Fruit fly (Drosophila melanogaster) whole organism, embryonic: ENCODE results near the gene CG2147.
A peak's percentile ranks its signal among the peaks of the same experiment; 100 is the strongest.

Source experiments
- Abd-B ChIP-seq: fragments of 200-800 bp; sonication (Bioruptor generic); optimal IDR thresholded peaks from 2 replicates; lab custom pipeline; 2018; ENCODE audit warnings: missing biosample characterization, mild to moderate bottlenecking, missing genetic modification characterization, moderate library complexity
- Bdp1 ChIP-seq: fragments of 200-800 bp; sonication (Bioruptor generic); optimal IDR thresholded peaks from 3 replicates; lab custom pipeline; 2016; ENCODE audit warnings: missing biosample characterization, missing genetic modification characterization
- CG10274 ChIP-seq: fragments of 200-800 bp; sonication (Bioruptor generic); optimal IDR thresholded peaks from 3 replicates; lab custom pipeline; 2017; ENCODE audit warnings: missing biosample characterization, mild to moderate bottlenecking, missing genetic modification characterization
- CG12299 ChIP-seq: fragments of 200-800 bp; sonication (Bioruptor generic); optimal IDR thresholded peaks from 2 replicates; lab custom pipeline; 2018; ENCODE audit warnings: missing biosample characterization, mild to moderate bottlenecking, missing genetic modification characterization
- CG12659 ChIP-seq: fragments of 200-800 bp; sonication (Bioruptor generic); optimal IDR thresholded peaks from 3 replicates; lab custom pipeline; 2017; ENCODE audit warnings: mild to moderate bottlenecking, missing biosample characterization, missing genetic modification reagents, missing genetic modification characterization
- CG15269 ChIP-seq: fragments of 200-800 bp; sonication (Bioruptor generic); optimal IDR thresholded peaks from 2 replicates; lab custom pipeline; 2018; ENCODE audit warnings: missing biosample characterization, mild to moderate bottlenecking, missing genetic modification characterization, moderate library complexity
- CG1529 ChIP-seq: fragments of 200-800 bp; sonication (Bioruptor generic); optimal IDR thresholded peaks from 3 replicates; lab custom pipeline; 2018; ENCODE audit warnings: missing biosample characterization, missing genetic modification characterization
- CG16863 ChIP-seq: fragments of 200-800 bp; sonication (Bioruptor generic); optimal IDR thresholded peaks from 3 replicates; lab custom pipeline; 2016; ENCODE audit warnings: missing biosample characterization, missing genetic modification characterization
- CG17359 ChIP-seq: fragments of 200-800 bp; sonication (Bioruptor generic); optimal IDR thresholded peaks from 3 replicates; lab custom pipeline; 2018; ENCODE audit warnings: missing biosample characterization, mild to moderate bottlenecking, missing genetic modification characterization, moderate library complexity
- CG2712 ChIP-seq: fragments of 200-800 bp; optimal IDR thresholded peaks from 3 replicates; lab custom pipeline; 2019; ENCODE audit warnings: missing biosample characterization, mild to moderate bottlenecking, missing genetic modification characterization, moderate library complexity
- CG3726 ChIP-seq: fragments of 200-800 bp; sonication (Bioruptor generic); IDR thresholded peaks from 3 replicates; pipeline ENCODE4, ENCODE4 v1.3.6; 2022; ENCODE audit warnings: missing biosample characterization, missing genetic modification characterization
- CG3838 ChIP-seq: fragments of 200-800 bp; sonication (Bioruptor generic); optimal IDR thresholded peaks from 3 replicates; lab custom pipeline; 2016; ENCODE audit warnings: missing biosample characterization, missing genetic modification characterization
- CG4404 ChIP-seq: fragments of 200-800 bp; sonication (Bioruptor generic); IDR thresholded peaks from 2 replicates; pipeline ENCODE4 v1.3.6; 2022; ENCODE audit warnings: missing biosample characterization, missing genetic modification characterization
- CG6689 ChIP-seq: fragments of 200-800 bp; sonication (Bioruptor generic); IDR thresholded peaks from 2 replicates; pipeline ENCODE4 v1.3.6; 2022; ENCODE audit warnings: missing biosample characterization, missing genetic modification characterization
- CG7556 ChIP-seq: fragments of 200-800 bp; sonication (Bioruptor generic); optimal IDR thresholded peaks from 2 replicates; lab custom pipeline; 2017; ENCODE audit warnings: missing biosample characterization, mild to moderate bottlenecking, missing genetic modification characterization
- CG7928 ChIP-seq: fragments of 200-800 bp; sonication (Bioruptor generic); optimal IDR thresholded peaks from 2 replicates; lab custom pipeline; 2017; ENCODE audit warnings: missing biosample characterization, mild to moderate bottlenecking, missing genetic modification characterization
- CG7963 ChIP-seq: fragments of 200-800 bp; sonication (Bioruptor generic); IDR thresholded peaks from 3 replicates; pipeline ENCODE4 v1.3.6; 2022; ENCODE audit warnings: missing biosample characterization, missing genetic modification characterization; ENCODE audit not compliant: partially characterized antibody
- CG9817 ChIP-seq: fragments of 200-800 bp; sonication (Bioruptor generic); optimal IDR thresholded peaks from 2 replicates; lab custom pipeline; 2018; ENCODE audit warnings: missing biosample characterization, mild to moderate bottlenecking, missing genetic modification characterization, moderate library complexity
- CTCF ChIP-seq: fragments of 200-800 bp; sonication (Bioruptor generic); optimal IDR thresholded peaks from 2 replicates; lab custom pipeline; 2017; ENCODE audit warnings: missing biosample characterization, mild to moderate bottlenecking, missing genetic modification characterization, moderate library complexity
- CoRest ChIP-seq: fragments of 200-800 bp; sonication (Bioruptor generic); optimal IDR thresholded peaks from 3 replicates; lab custom pipeline; 2018; ENCODE audit warnings: missing biosample characterization, mild to moderate bottlenecking, missing genetic modification characterization, moderate library complexity
- E2f2 ChIP-seq: fragments of 200-800 bp; sonication (Bioruptor generic); IDR thresholded peaks from 2 replicates; pipeline ENCODE4 v1.3.6; 2022; ENCODE audit warnings: missing biosample characterization, missing genetic modification characterization
- HmgZ ChIP-seq: fragments of 200-800 bp; sonication (Bioruptor generic); optimal IDR thresholded peaks from 2 replicates; lab custom pipeline; 2018; ENCODE audit warnings: missing biosample characterization, mild to moderate bottlenecking, missing genetic modification characterization
- Lim3 ChIP-seq: fragments of 200-800 bp; sonication (Bioruptor generic); IDR thresholded peaks from 2 replicates; pipeline ENCODE4 v1.3.6; 2022; ENCODE audit warnings: missing biosample characterization, missing genetic modification characterization
- MBD-R2 ChIP-seq: fragments of 200-800 bp; sonication (Bioruptor generic); IDR thresholded peaks from 2 replicates; pipeline ENCODE4 v1.3.6; 2022; ENCODE audit warnings: missing biosample characterization, missing genetic modification characterization
- Med ChIP-seq: fragments of 200-800 bp; sonication (Bioruptor generic); peaks from one replicate; lab custom pipeline; 2016; ENCODE audit warnings: missing biosample characterization, missing genetic modification characterization, mild to moderate bottlenecking, inconsistent platforms, moderate library complexity
- Mes4 ChIP-seq: fragments of 200-800 bp; sonication (Bioruptor generic); optimal IDR thresholded peaks from 2 replicates; lab custom pipeline; 2016; ENCODE audit warnings: missing biosample characterization, missing genetic modification characterization
- Oaz ChIP-seq: fragments of 200-800 bp; sonication (Bioruptor generic); IDR thresholded peaks from 2 replicates; pipeline ENCODE4 v1.3.6; 2022; ENCODE audit warnings: missing biosample characterization, missing genetic modification characterization
- Rx ChIP-seq: fragments of 200-800 bp; sonication (Bioruptor generic); IDR thresholded peaks from 2 replicates; pipeline ENCODE4 v1.3.6; 2022; ENCODE audit warnings: missing biosample characterization, missing genetic modification characterization
- Sry-β ChIP-seq: fragments of 200-800 bp; sonication (Bioruptor generic); optimal IDR thresholded peaks from 2 replicates; lab custom pipeline; 2018; ENCODE audit warnings: missing biosample characterization, mild to moderate bottlenecking, missing genetic modification characterization, moderate library complexity
- YL-1 ChIP-seq: fragments of 200-800 bp; sonication (Bioruptor generic); optimal IDR thresholded peaks from 3 replicates; lab custom pipeline; 2017; ENCODE audit warnings: missing biosample characterization, mild to moderate bottlenecking, missing genetic modification characterization
- az2 ChIP-seq: fragments of 200-800 bp; sonication (Bioruptor generic); optimal IDR thresholded peaks from 3 replicates; lab custom pipeline; 2016; ENCODE audit warnings: missing biosample characterization, missing genetic modification characterization
- bab2 ChIP-seq: fragments of 200-800 bp; sonication (Bioruptor generic); optimal IDR thresholded peaks from 2 replicates; lab custom pipeline; 2016; ENCODE audit warnings: missing biosample characterization, missing genetic modification characterization
- bcd ChIP-seq: fragments of 200-800 bp; sonication (Bioruptor generic); optimal IDR thresholded peaks from 2 replicates; lab custom pipeline; 2017; ENCODE audit warnings: missing biosample characterization, mild to moderate bottlenecking, missing genetic modification characterization
- bigmax ChIP-seq: fragments of 200-800 bp; sonication (Bioruptor generic); optimal IDR thresholded peaks from 2 replicates; lab custom pipeline; 2018; ENCODE audit warnings: missing biosample characterization, mild to moderate bottlenecking, missing genetic modification characterization
- btn ChIP-seq: fragments of 200-800 bp; sonication (Bioruptor generic); optimal IDR thresholded peaks from 2 replicates; lab custom pipeline; 2016; ENCODE audit warnings: missing biosample characterization, missing genetic modification characterization
- croc ChIP-seq: fragments of 200-800 bp; sonication (Bioruptor generic); conservative IDR thresholded peaks from 3 replicates; pipeline ENCODE4 v1.3.6; 2022; ENCODE audit warnings: missing biosample characterization, missing genetic modification characterization
- dimm ChIP-seq: fragments of 200-800 bp; sonication (Bioruptor generic); IDR thresholded peaks from 2 replicates; pipeline ENCODE4 v1.3.6; 2022; ENCODE audit warnings: missing biosample characterization, missing genetic modification characterization
- gro ChIP-seq: fragments of 200-800 bp; sonication (Bioruptor generic); optimal IDR thresholded peaks from 2 replicates; lab custom pipeline; 2016; ENCODE audit warnings: missing biosample characterization, missing genetic modification characterization
- gsb ChIP-seq: fragments of 200-800 bp; sonication (Bioruptor generic); IDR thresholded peaks from 2 replicates; pipeline ENCODE4 v1.3.6; 2022; ENCODE audit warnings: missing biosample characterization, missing genetic modification characterization
- hkb ChIP-seq, 2 experiments: fragments of 200-800 bp in 1 of 2; fragments of >200 bp in 1 of 2; sonication (Bioruptor generic) in 1 of 2; IDR thresholded peaks in 1 of 2; optimal IDR thresholded peaks in 1 of 2; 2 replicates each; pipeline versions ENCODE4 v1.3.6 to Lab custom; 2017 to 2022; ENCODE audit warnings: missing biosample characterization in 1 of 2, missing genetic modification characterization in 1 of 2
- jumu ChIP-seq: fragments of 200-800 bp; sonication (Bioruptor generic); optimal IDR thresholded peaks from 3 replicates; lab custom pipeline; 2016; ENCODE audit warnings: missing biosample characterization, missing genetic modification characterization
- knrl ChIP-seq: fragments of 200-800 bp; sonication (Bioruptor generic); IDR thresholded peaks from 3 replicates; pipeline ENCODE4 v1.3.6; 2022; ENCODE audit warnings: missing biosample characterization, missing genetic modification characterization; ENCODE audit not compliant: partially characterized antibody
- oc ChIP-seq: fragments of 200-800 bp; sonication (Bioruptor generic); optimal IDR thresholded peaks from 2 replicates; lab custom pipeline; 2018; ENCODE audit warnings: missing biosample characterization, mild to moderate bottlenecking, missing genetic modification characterization, moderate library complexity
- org-1 ChIP-seq: fragments of 200-800 bp; sonication (Bioruptor generic); optimal IDR thresholded peaks from 2 replicates; lab custom pipeline; 2017; ENCODE audit warnings: missing biosample characterization, missing genetic modification characterization
- pfk ChIP-seq: fragments of 200-800 bp; sonication (Bioruptor generic); optimal IDR thresholded peaks from 2 replicates; lab custom pipeline; 2018; ENCODE audit warnings: missing biosample characterization, mild to moderate bottlenecking, missing genetic modification characterization, moderate library complexity
- schlank ChIP-seq: fragments of 200-800 bp; sonication (Bioruptor generic); optimal IDR thresholded peaks from 2 replicates; lab custom pipeline; 2018; ENCODE audit warnings: missing biosample characterization, mild to moderate bottlenecking, missing genetic modification characterization
- sens ChIP-seq: fragments of 200-800 bp; sonication (Bioruptor generic); peaks from one replicate; lab custom pipeline; 2016; ENCODE audit warnings: missing biosample characterization, missing genetic modification characterization
- sim ChIP-seq: fragments of 200-800 bp; sonication (Bioruptor generic); IDR thresholded peaks from 2 replicates; pipeline ENCODE4 v1.3.6; 2022; ENCODE audit warnings: missing biosample characterization, missing genetic modification characterization
- sob ChIP-seq: fragments of 200-800 bp; sonication (Bioruptor generic); IDR thresholded peaks from 2 replicates; pipeline ENCODE4 v1.3.6; 2022; ENCODE audit warnings: missing biosample characterization, missing genetic modification characterization
- tup ChIP-seq: fragments of 200-800 bp; sonication (Bioruptor generic); optimal IDR thresholded peaks from 2 replicates; lab custom pipeline; 2016; ENCODE audit warnings: missing biosample characterization, mild to moderate bottlenecking, missing genetic modification characterization, moderate library complexity
- wor ChIP-seq: fragments of 200-800 bp; sonication (Bioruptor generic); IDR thresholded peaks from 2 replicates; pipeline ENCODE4 v1.3.6; 2022; ENCODE audit warnings: missing biosample characterization, missing genetic modification characterization

CG2147 gene

DNA sequence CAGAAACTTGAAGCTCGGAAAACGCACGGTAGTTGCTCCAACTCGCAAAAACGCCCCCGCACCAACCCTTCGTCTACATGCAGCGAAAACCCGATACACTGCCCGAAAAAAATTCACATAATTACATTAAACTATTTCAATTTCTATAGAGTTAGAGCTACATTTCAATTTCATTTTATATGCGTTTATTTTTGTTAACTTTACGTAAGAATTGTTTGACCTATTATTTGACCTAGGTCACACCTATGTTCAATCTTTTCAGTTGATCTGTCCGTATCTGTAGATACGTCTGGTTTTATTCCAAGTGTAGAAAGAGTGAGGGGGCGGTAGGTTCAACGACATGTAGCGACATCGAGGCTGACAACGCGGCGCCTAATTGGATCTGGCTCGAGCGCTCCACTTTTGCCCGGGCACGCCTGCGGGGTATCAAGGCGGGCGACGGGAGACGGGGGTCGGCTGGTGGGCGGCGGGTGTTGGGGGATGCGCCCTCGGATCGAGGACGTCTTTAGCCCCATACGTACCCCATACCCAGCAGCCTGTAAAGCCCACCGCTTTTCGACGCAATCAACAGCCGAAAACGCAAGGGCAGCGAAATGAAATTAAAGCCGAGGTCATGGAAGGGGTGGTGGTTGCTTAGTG, 37.6 kb upstream of the CG2147 start (continued):
- TF ChIP-seq hkb (optimal IDR thresholded peaks at IDR 0.05; lab: Kevin White, UChicago) (no peak), hkb (GFP tag; IDR thresholded peaks at IDR 0.05; lab: Robert Waterston, UW) (peak; percentile 50; the same call in 1 of the 2 replicates), wor (no peak), knrl (GFP tag; lab: Robert Waterston, UW) (no peak), btn (GFP tag; lab: Kevin White, UChicago) (no peak), CG12659 (GFP tag; lab: Kevin White, UChicago) (peak; percentile 23), Med (peak; percentile 77), sim (no peak), YL-1 (GFP tag; lab: Kevin White, UChicago) (no peak), schlank (tag; lab: Kevin White, UChicago) (no peak), CTCF (no peak), gsb (no peak), Rx (GFP tag; lab: Robert Waterston, UW) (no peak), oc (no peak), CG10274 (GFP tag; lab: Kevin White, UChicago) (no peak), Oaz (GFP tag; lab: Robert Waterston, UW) (no peak), CG7963 (GFP tag; lab: Robert Waterston, UW) (no peak), CG17359 (tag; lab: Kevin White, UChicago) (peak; percentile 22), HmgZ (tag; lab: Kevin White, UChicago) (no peak), CG12299 (tag; lab: Kevin White, UChicago) (no peak), org-1 (GFP tag; lab: Kevin White, UChicago) (peak; percentile 25), croc (GFP tag; lab: Robert Waterston, UW) (no peak), CG6689 (GFP tag; lab: Robert Waterston, UW) (0 out of 2 replicates have a peak, but pooled peaks have one; percentile 33), CG7556 (peak; percentile 53), CG3726 (GFP tag; lab: Robert Waterston, UW) (no peak), bigmax (GFP tag; lab: Kevin White, UChicago) (no peak), CG7928 (GFP tag; lab: Kevin White, UChicago) (no peak), Bdp1 (GFP tag; lab: Kevin White, UChicago) (no peak), tup (GFP tag; lab: Kevin White, UChicago) (no peak), bcd (GFP tag; lab: Kevin White, UChicago) (peak; percentile 19), Lim3 (GFP tag; lab: Robert Waterston, UW) (no peak), sob (GFP tag; lab: Robert Waterston, UW) (0 out of 2 replicates have a peak, but pooled peaks have one; percentile 18), bab2 (no peak), CG9817 (tag; lab: Kevin White, UChicago) (peak; percentile 4), pfk (no peak), Mes4 (GFP tag; lab: Kevin White, UChicago) (no peak), Abd-B (no peak), jumu (GFP tag; lab: Kevin White, UChicago) (no peak), MBD-R2 (GFP tag; lab: Robert Waterston, UW) (no peak), CG1529 (no peak), E2f2 (GFP tag; lab: Robert Waterston, UW) (no peak), CoRest (tag; lab: Kevin White, UChicago) (peak; percentile 20), sens (GFP tag; lab: Kevin White, UChicago) (peak; percentile 35), CG2712 (tag; lab: Kevin White, UChicago) (peak; percentile 15), CG16863 (GFP tag; lab: Kevin White, UChicago) (no peak), CG15269 (peak; percentile 19), CG4404 (GFP tag; lab: Robert Waterston, UW) (no peak), az2 (GFP tag; lab: Kevin White, UChicago) (peak; percentile 14), dimm (GFP tag; lab: Robert Waterston, UW) (no peak), CG3838 (GFP tag; lab: Kevin White, UChicago) (no peak), gro (GFP tag; lab: Kevin White, UChicago) (no peak), Sry-β (GFP tag; lab: Kevin White, UChicago) (no peak)
